Worm (Caenorhabditis elegans) whole organism, late embryonic: ENCODE data around the gene srp-7.

Experiments
- nhr-11 ChIP-seq: fragments of 150-350 bp; optimal IDR thresholded peaks from 2 replicates; lab custom pipeline; 2014; ENCODE audit warnings: missing biosample characterization, missing genetic modification characterization
- pqm-1 ChIP-seq: sonication (generic microtip); optimal IDR thresholded peaks from 2 replicates; lab custom pipeline; 2016; ENCODE audit warnings: missing genetic modification characterization, missing compliant biosample characterization

ce11 chrV:8161699-8162098 is 17.2 kb upstream of the srp-7 start, which contains the start of gene F20D6.5:
- TF ChIP-seq pqm-1 (no peak), nhr-11 (no peak)
